Fruit fly (Drosophila melanogaster): ENCODE results near the gene PolE1.

PolE1 gene

DNA sequence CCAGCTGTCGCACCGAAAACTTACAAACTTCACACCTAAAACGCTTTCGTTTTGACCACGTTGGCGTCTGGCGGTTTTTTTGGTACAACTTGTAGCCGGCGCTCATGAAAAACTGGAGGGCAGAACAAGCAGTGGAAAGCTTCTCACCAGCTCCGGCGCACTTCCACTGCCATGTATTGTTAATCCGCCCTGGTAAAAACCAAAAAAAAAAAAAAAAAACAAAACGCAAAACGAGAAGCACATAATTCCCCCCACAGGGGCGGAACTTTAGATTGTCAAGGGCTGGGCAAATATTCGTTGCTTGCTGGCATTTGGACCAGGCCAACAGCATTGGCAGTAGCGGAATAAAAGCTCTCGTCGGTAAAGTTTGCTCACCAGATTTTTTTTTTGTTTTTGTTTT is 26.4 kb downstream of the PolE1 start (continued):
- no peak for TF ChIP-seq CG10274 (GFP tag; optimal IDR thresholded peaks at IDR 0.05)
- TF ChIP-seq CG11247 (GFP tag; IDR thresholded peaks at IDR 0.05): no peak
- no peak for TF ChIP-seq CG10979 (tag; optimal IDR thresholded peaks at IDR 0.05)
- no peak for TF ChIP-seq maf-S (GFP tag; optimal IDR thresholded peaks at IDR 0.05)
- TF ChIP-seq CG2202 (tag; optimal IDR thresholded peaks at IDR 0.05): no peak
- 0 out of 2 replicates have a peak, but pooled peaks have one; percentile 28 for TF ChIP-seq wdn (GFP tag; IDR thresholded peaks at IDR 0.05)
- TF ChIP-seq CG34376 (GFP tag; optimal IDR thresholded peaks at IDR 0.05): peak; percentile 44
- TF ChIP-seq Camta (GFP tag; optimal IDR thresholded peaks at IDR 0.05): no peak
- TF ChIP-seq croc (GFP tag; conservative IDR thresholded peaks at IDR 0.05): no peak
- no peak for TF ChIP-seq cad (GFP tag; optimal IDR thresholded peaks at IDR 0.05)
- no peak for TF ChIP-seq salm (tag; optimal IDR thresholded peaks at IDR 0.05)
- no peak for TF ChIP-seq Sin3A (optimal IDR thresholded peaks at IDR 0.05)
- TF ChIP-seq CG17361 (GFP tag; IDR thresholded peaks at IDR 0.05): no peak
- TF ChIP-seq Mes4 (GFP tag; optimal IDR thresholded peaks at IDR 0.05): no peak
- TF ChIP-seq gcm2 (GFP tag; optimal IDR thresholded peaks at IDR 0.05): no peak
- peak; percentile 14; the same call in 1 of the 2 replicates for TF ChIP-seq sob (GFP tag; IDR thresholded peaks at IDR 0.05)
- TF ChIP-seq Scr (GFP tag; IDR thresholded peaks at IDR 0.05; ENCODE audit: partially characterized antibody): peak; percentile 20; the same call in 1 of the 2 replicates
- TF ChIP-seq E2f1 (GFP tag; IDR thresholded peaks at IDR 0.05): no peak
- no peak for TF ChIP-seq vnd (GFP tag; IDR thresholded peaks at IDR 0.05; ENCODE audit: partially characterized antibody)
- TF ChIP-seq gsb-n (tag; optimal IDR thresholded peaks at IDR 0.05): no peak
- peak; percentile 52 for TF ChIP-seq CG9932 (GFP tag; IDR thresholded peaks at IDR 0.05)
- no peak for TF ChIP-seq fru (optimal IDR thresholded peaks at IDR 0.05)
- TF ChIP-seq B-H2 (GFP tag; optimal IDR thresholded peaks at IDR 0.05): peak; percentile 5
- no peak for TF ChIP-seq pros (GFP tag; optimal IDR thresholded peaks at IDR 0.05)
- no peak for TF ChIP-seq tup (GFP tag; optimal IDR thresholded peaks at IDR 0.05)
- no peak for TF ChIP-seq CG8478 (optimal IDR thresholded peaks at IDR 0.05)
- TF ChIP-seq fu2 (GFP tag; optimal IDR thresholded peaks at IDR 0.05): no peak
- TF ChIP-seq Atf6 (GFP tag; IDR thresholded peaks at IDR 0.05): peak; percentile 35
- no peak for TF ChIP-seq CG8290 (GFP tag; optimal IDR thresholded peaks at IDR 0.05)
- TF ChIP-seq CG8290 (tag; optimal IDR thresholded peaks at IDR 0.05): no peak
- no peak for TF ChIP-seq CG4404 (GFP tag; IDR thresholded peaks at IDR 0.05)
- no peak for TF ChIP-seq hkb (optimal IDR thresholded peaks at IDR 0.05)
- no peak for TF ChIP-seq hkb (GFP tag; IDR thresholded peaks at IDR 0.05)
- no peak for TF ChIP-seq sisA (GFP tag; IDR thresholded peaks at IDR 0.05)
- TF ChIP-seq kni (GFP tag; optimal IDR thresholded peaks at IDR 0.05): no peak
- no peak for TF ChIP-seq fd96Cb (tag; optimal IDR thresholded peaks at IDR 0.05)
- no peak for TF ChIP-seq mld (GFP tag; IDR thresholded peaks at IDR 0.05; ENCODE audit: partially characterized antibody)
- TF ChIP-seq gt (GFP tag; IDR thresholded peaks at IDR 0.05): no peak
- no peak for TF ChIP-seq Mrtf (GFP tag; IDR thresholded peaks at IDR 0.05)
- no peak for TF ChIP-seq Jarid2 (GFP tag; optimal IDR thresholded peaks at IDR 0.05)
- no peak for TF ChIP-seq CG10959 (GFP tag; IDR thresholded peaks at IDR 0.05)
- TF ChIP-seq ssp (GFP tag; IDR thresholded peaks at IDR 0.05): no peak
- TF ChIP-seq fd64A (GFP tag; optimal IDR thresholded peaks at IDR 0.05): no peak
- no peak for TF ChIP-seq her (GFP tag; optimal IDR thresholded peaks at IDR 0.05)
- TF ChIP-seq CG3838 (GFP tag; optimal IDR thresholded peaks at IDR 0.05): no peak
- TF ChIP-seq dati (GFP tag; IDR thresholded peaks at IDR 0.05): no peak
- no peak for TF ChIP-seq ewg (GFP tag; optimal IDR thresholded peaks at IDR 0.05)
- TF ChIP-seq CG30020 (tag; optimal IDR thresholded peaks at IDR 0.05): no peak
- no peak for TF ChIP-seq jumu (GFP tag; optimal IDR thresholded peaks at IDR 0.05)
- TF ChIP-seq CG7839 (tag; optimal IDR thresholded peaks at IDR 0.05): no peak
- no peak for TF ChIP-seq sens (GFP tag)
- no peak for TF ChIP-seq CG8281 (tag; optimal IDR thresholded peaks at IDR 0.05)
- no peak for TF ChIP-seq CG7357 (GFP tag; IDR thresholded peaks at IDR 0.05)
- TF ChIP-seq CG2129 (GFP tag; IDR thresholded peaks at IDR 0.05; ENCODE audit: partially characterized antibody): no peak
